Worm (Caenorhabditis elegans) whole organism, late embryonic: ENCODE measurements around the gene pqn-16.

Experiments
- T23F11.4 ChIP-seq: fragments of 200-800 bp; sonication (Bioruptor generic); optimal IDR thresholded peaks from 2 replicates; lab custom pipeline; 2018; ENCODE audit warnings: mild to moderate bottlenecking, missing genetic modification characterization, missing compliant biosample characterization
- ama-1 ChIP-seq: fragments of 150-350 bp; optimal IDR thresholded peaks from 2 replicates; lab custom pipeline; 2014
- ceh-48 ChIP-seq: sonication (generic microtip); optimal IDR thresholded peaks from 2 replicates; lab custom pipeline; 2016; ENCODE audit warnings: missing genetic modification characterization, inconsistent platforms, missing compliant biosample characterization
- ceh-6 ChIP-seq: fragments of 200-800 bp; sonication (Bioruptor generic); optimal IDR thresholded peaks from 2 replicates; lab custom pipeline; 2018; ENCODE audit warnings: mild to moderate bottlenecking, missing genetic modification characterization, missing compliant biosample characterization
- ceh-9 ChIP-seq: sonication (generic microtip); optimal IDR thresholded peaks from 2 replicates; lab custom pipeline; 2016; ENCODE audit warnings: mild to moderate bottlenecking, missing genetic modification characterization, inconsistent platforms, missing compliant biosample characterization
- che-1 ChIP-seq: sonication (generic microtip); optimal IDR thresholded peaks from 2 replicates; lab custom pipeline; 2016; ENCODE audit warnings: mild to moderate bottlenecking, missing genetic modification characterization, missing compliant biosample characterization
- elt-2 ChIP-seq: sonication (generic microtip); optimal IDR thresholded peaks from 2 replicates; lab custom pipeline; 2016; ENCODE audit warnings: missing genetic modification reagents, missing genetic modification characterization, missing compliant biosample characterization
- eyg-1 ChIP-seq: sonication (generic microtip); optimal IDR thresholded peaks from 2 replicates; lab custom pipeline; 2016; ENCODE audit warnings: missing genotype, missing genetic modification characterization, missing compliant biosample characterization
- fkh-10 ChIP-seq: fragments of 150-350 bp; optimal IDR thresholded peaks from 2 replicates; lab custom pipeline; 2014; ENCODE audit warnings: missing biosample characterization, missing genetic modification reagents, missing genetic modification characterization
- hlh-6 ChIP-seq: sonication (generic microtip); optimal IDR thresholded peaks from 2 replicates; lab custom pipeline; 2016; ENCODE audit warnings: missing genotype, missing genetic modification characterization, missing compliant biosample characterization
- hlh-8 ChIP-seq: sonication (generic microtip); optimal IDR thresholded peaks from 2 replicates; lab custom pipeline; 2016; ENCODE audit warnings: missing genotype, missing genetic modification characterization, missing compliant biosample characterization
- nhr-11 ChIP-seq: fragments of 150-350 bp; optimal IDR thresholded peaks from 2 replicates; lab custom pipeline; 2014; ENCODE audit warnings: missing biosample characterization, missing genetic modification characterization
- pag-3 ChIP-seq: sonication (generic microtip); optimal IDR thresholded peaks from 2 replicates; lab custom pipeline; 2016; ENCODE audit warnings: missing compliant biosample characterization, missing genetic modification characterization, borderline replicate concordance
- pax-1 ChIP-seq: fragments of 150-350 bp; optimal IDR thresholded peaks from 2 replicates; lab custom pipeline; 2014; ENCODE audit warnings: missing biosample characterization, missing genetic modification characterization
- pha-2 ChIP-seq: sonication (generic microtip); optimal IDR thresholded peaks from 2 replicates; lab custom pipeline; 2017; ENCODE audit warnings: mild to moderate bottlenecking, missing genetic modification characterization, missing compliant biosample characterization
- ref-2 ChIP-seq: sonication (generic microtip); optimal IDR thresholded peaks from 2 replicates; lab custom pipeline; 2016; ENCODE audit warnings: missing genetic modification characterization, missing compliant biosample characterization
- sox-4 ChIP-seq: sonication (generic microtip); optimal IDR thresholded peaks from 2 replicates; lab custom pipeline; 2017; ENCODE audit warnings: mild to moderate bottlenecking, missing genetic modification characterization, inconsistent platforms, missing compliant biosample characterization
- tbx-7 ChIP-seq: sonication (generic microtip); optimal IDR thresholded peaks from 2 replicates; lab custom pipeline; 2016; ENCODE audit warnings: missing genotype, missing genetic modification characterization, missing compliant biosample characterization
- unc-86 ChIP-seq: sonication (generic microtip); optimal IDR thresholded peaks from 2 replicates; lab custom pipeline; 2016; ENCODE audit warnings: missing genetic modification characterization, missing compliant biosample characterization
- zip-5 ChIP-seq: sonication (generic microtip); optimal IDR thresholded peaks from 2 replicates; lab custom pipeline; 2016; ENCODE audit warnings: missing genetic modification characterization, missing compliant biosample characterization
- ztf-16 ChIP-seq: sonication (generic microtip); optimal IDR thresholded peaks from 2 replicates; lab custom pipeline; 2017; ENCODE audit warnings: missing genetic modification characterization, missing compliant biosample characterization

pqn-16 gene

ce11 chrV:9222819-9223218, 48.9 kb downstream of the pqn-16 start:
- TF ChIP-seq eyg-1 (tag; lab: Kevin White, UChicago) = no peak
- no peak for TF ChIP-seq fkh-10 (GFP tag; lab: Kevin White, UChicago)
- no peak for TF ChIP-seq che-1 (tag; lab: Kevin White, UChicago)
- no peak for TF ChIP-seq pax-1 (tag; lab: Kevin White, UChicago)
- TF ChIP-seq ceh-9 (tag; lab: Kevin White, UChicago) = no peak
- no peak for TF ChIP-seq sox-4 (tag; lab: Kevin White, UChicago)
- TF ChIP-seq ceh-48 (tag; lab: Kevin White, UChicago) = no peak
- no peak for TF ChIP-seq ref-2 (tag; lab: Kevin White, UChicago)
- no peak for TF ChIP-seq pag-3
- no peak for TF ChIP-seq zip-5 (tag; lab: Kevin White, UChicago)
- TF ChIP-seq hlh-6 = no peak

- no peak for TF ChIP-seq T23F11.4 (GFP tag; lab: Kevin White, UChicago)
- TF ChIP-seq hlh-6 = no peak
- no peak for TF ChIP-seq ama-1 (lab: Kevin White, UChicago)
- TF ChIP-seq ztf-16 = no peak
- TF ChIP-seq nhr-11 (tag; lab: Kevin White, UChicago) = no peak
- TF ChIP-seq tbx-7 (tag; lab: Kevin White, UChicago) = no peak
- no peak for TF ChIP-seq pha-2 (tag; lab: Kevin White, UChicago)
- no peak for TF ChIP-seq elt-2
- no peak for TF ChIP-seq unc-86 (tag; lab: Kevin White, UChicago)
- TF ChIP-seq hlh-8 = no peak
- no peak for TF ChIP-seq ceh-6 (GFP tag; lab: Kevin White, UChicago)
- TF ChIP-seq, all 69 proteins: peak for 0
Observed at ce11 chrV:9224377-9224776, 50.5 kb downstream of the pqn-16 start.
